Worm (Caenorhabditis elegans): ENCODE data around the gene unc-130.
A peak's percentile ranks its signal among the peaks of the same experiment; 100 is the strongest.

The unc-130 gene

ce11 chrII:11285282-11285933 lies 3.6 kb downstream of the unc-130 start:
- no peak for TF ChIP-seq gmeb-1 (tag; optimal IDR thresholded peaks at IDR 0.05)
- TF ChIP-seq unc-39 (tag; optimal IDR thresholded peaks at IDR 0.05) = no peak
- TF ChIP-seq nhr-11 (tag; optimal IDR thresholded peaks at IDR 0.05) = no peak
- no peak for TF ChIP-seq nhr-12 (tag; optimal IDR thresholded peaks at IDR 0.05)
- no peak for TF ChIP-seq ztf-11 (tag; optimal IDR thresholded peaks at IDR 0.05)
- peak; percentile 32 for TF ChIP-seq fos-1 (tag; optimal IDR thresholded peaks at IDR 0.05)

- TF ChIP-seq peb-1 (tag; optimal IDR thresholded peaks at IDR 0.05) (no peak), skn-1 (tag; optimal IDR thresholded peaks at IDR 0.05) (no peak), unc-55 (GFP tag; optimal IDR thresholded peaks at IDR 0.05) (no peak)
Measured at ce11 chrII:11286445-11286844, 4.7 kb downstream of the unc-130 start.

ce11 chrII:11288148-11288547 lies 6.4 kb downstream of the unc-130 start:
- no peak for TF ChIP-seq dmd-4 (tag; optimal IDR thresholded peaks at IDR 0.05)
- no peak for TF ChIP-seq nhr-12 (tag; optimal IDR thresholded peaks at IDR 0.05)
- no peak for TF ChIP-seq sma-3 (GFP tag; optimal IDR thresholded peaks at IDR 0.05)
- TF ChIP-seq skn-1 (tag; optimal IDR thresholded peaks at IDR 0.05) = no peak
- TF ChIP-seq lin-39 (tag; optimal IDR thresholded peaks at IDR 0.05) = no peak
- no peak for TF ChIP-seq ceh-16 (tag; optimal IDR thresholded peaks at IDR 0.05)
- TF ChIP-seq lin-11 (tag; optimal IDR thresholded peaks at IDR 0.05) = no peak
- no peak for TF ChIP-seq nhr-23 (tag; optimal IDR thresholded peaks at IDR 0.05)
- TF ChIP-seq lin-13 (GFP tag; optimal IDR thresholded peaks at IDR 0.05) = no peak
- TF ChIP-seq nhr-10 (tag; optimal IDR thresholded peaks at IDR 0.05) = no peak
- TF ChIP-seq zag-1 (tag; optimal IDR thresholded peaks at IDR 0.05) = no peak
- no peak for TF ChIP-seq sma-9 (GFP tag; optimal IDR thresholded peaks at IDR 0.05)
- TF ChIP-seq sma-9 (tag; optimal IDR thresholded peaks at IDR 0.05) = no peak
- TF ChIP-seq nhr-21 (tag; optimal IDR thresholded peaks at IDR 0.05) = no peak
- no peak for TF ChIP-seq unc-39 (tag; optimal IDR thresholded peaks at IDR 0.05)
- TF ChIP-seq mdl-1 (tag; optimal IDR thresholded peaks at IDR 0.05) = no peak
- no peak for TF ChIP-seq Y55F3AM.14 (GFP tag; optimal IDR thresholded peaks at IDR 0.05)

- TF ChIP-seq nhr-77 (tag; optimal IDR thresholded peaks at IDR 0.05) (no peak), ztf-11 (tag; optimal IDR thresholded peaks at IDR 0.05) (no peak), unc-39 (tag; optimal IDR thresholded peaks at IDR 0.05) (no peak), blmp-1 (tag; optimal IDR thresholded peaks at IDR 0.05; ENCODE audit: insufficient read depth) (no peak), elt-3 (tag; optimal IDR thresholded peaks at IDR 0.05) (no peak), lsy-2 (tag; optimal IDR thresholded peaks at IDR 0.05) (peak in 1 of 2 experiments; percentile 73), nhr-21 (tag; optimal IDR thresholded peaks at IDR 0.05) (peak; percentile 51), sma-9 (GFP tag; optimal IDR thresholded peaks at IDR 0.05) (peak; percentile 63), sma-9 (tag; optimal IDR thresholded peaks at IDR 0.05) (no peak), lin-11 (tag; optimal IDR thresholded peaks at IDR 0.05) (no peak), nhr-237 (tag; optimal IDR thresholded peaks at IDR 0.05) (no peak), alr-1 (tag; optimal IDR thresholded peaks at IDR 0.05) (no peak), zag-1 (tag; optimal IDR thresholded peaks at IDR 0.05) (no peak), nhr-25 (tag; optimal IDR thresholded peaks at IDR 0.05) (peak; percentile 62), sma-3 (GFP tag; optimal IDR thresholded peaks at IDR 0.05) (peak; percentile 64), mdl-1 (tag; optimal IDR thresholded peaks at IDR 0.05) (no peak), snpc-4 (tag; optimal IDR thresholded peaks at IDR 0.05) (no peak), mab-5 (tag; optimal IDR thresholded peaks at IDR 0.05) (no peak), Y55F3AM.14 (GFP tag; optimal IDR thresholded peaks at IDR 0.05) (no peak), egl-27 (tag; optimal IDR thresholded peaks at IDR 0.05) (no peak), nhr-129 (tag; optimal IDR thresholded peaks at IDR 0.05) (no peak), ztf-4 (tag; optimal IDR thresholded peaks at IDR 0.05) (no peak), nhr-11 (tag; optimal IDR thresholded peaks at IDR 0.05) (no peak), R02D3.7 (tag; optimal IDR thresholded peaks at IDR 0.05) (no peak), ama-1 (optimal IDR thresholded peaks at IDR 0.05) (no peak), peb-1 (tag; optimal IDR thresholded peaks at IDR 0.05) (no peak), lin-39 (tag; optimal IDR thresholded peaks at IDR 0.05) (no peak), ZK546.5 (tag; optimal IDR thresholded peaks at IDR 0.05) (no peak), nhr-23 (tag; optimal IDR thresholded peaks at IDR 0.05) (no peak), nhr-10 (tag; optimal IDR thresholded peaks at IDR 0.05) (no peak), nhr-6 (tag; optimal IDR thresholded peaks at IDR 0.05) (no peak), nhr-12 (tag; optimal IDR thresholded peaks at IDR 0.05) (no peak), ceh-82 (tag; optimal IDR thresholded peaks at IDR 0.05) (no peak), lin-13 (GFP tag; optimal IDR thresholded peaks at IDR 0.05) (no peak), ztf-1 (GFP tag; conservative IDR thresholded peaks at IDR 0.05) (no peak), crh-2 (tag; optimal IDR thresholded peaks at IDR 0.05) (peak; percentile 38), C34F6.9 (tag; optimal IDR thresholded peaks at IDR 0.05) (no peak), sem-4 (tag; optimal IDR thresholded peaks at IDR 0.05) (no peak), skn-1 (tag; optimal IDR thresholded peaks at IDR 0.05) (no peak), fos-1 (tag; optimal IDR thresholded peaks at IDR 0.05) (peak; percentile 35), unc-55 (GFP tag; optimal IDR thresholded peaks at IDR 0.05) (peak; percentile 9)
Measured at ce11 chrII:11290109-11290784, 8.5 kb downstream of the unc-130 start, which contains the start of gene C47G2.3. Gene C47G2.3 (minus strand): TSS chrII:11290159.

Data from whole organism, L2 larva.